Worm (Caenorhabditis elegans): ENCODE results near the gene exl-1.

DNA sequence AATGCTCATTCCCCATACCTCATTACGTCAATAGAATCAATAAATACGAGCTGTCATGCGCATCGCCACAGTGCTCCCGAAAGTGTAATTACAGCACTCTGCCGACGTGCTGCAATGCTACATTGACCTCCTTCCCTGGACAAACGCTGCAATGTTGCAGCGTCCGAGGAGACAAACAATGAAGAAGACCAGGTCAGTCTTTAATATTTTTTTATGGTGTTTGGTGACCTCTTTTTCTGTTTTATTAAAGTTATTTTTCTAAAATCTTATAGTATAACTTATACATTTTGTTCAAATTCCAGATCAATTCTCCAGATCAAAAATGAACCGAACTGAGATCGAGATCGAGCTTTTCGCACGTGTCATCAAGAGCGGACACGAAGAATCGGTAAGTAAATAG lies 31.8 kb downstream of the exl-1 start, which contains the start of gene sdz-26:
- TF ChIP-seq lir-3 (tag; optimal IDR thresholded peaks at IDR 0.05; ENCODE audit: poor library complexity), result no peak
- TF ChIP-seq ama-1 (optimal IDR thresholded peaks at IDR 0.05), result no peak
- no peak for TF ChIP-seq tbx-2 (tag; optimal IDR thresholded peaks at IDR 0.05)
- no peak for TF ChIP-seq lin-35 (GFP tag; optimal IDR thresholded peaks at IDR 0.05)
- no peak for TF ChIP-seq zag-1 (tag; optimal IDR thresholded peaks at IDR 0.05)
- no peak for TF ChIP-seq egl-27 (tag; optimal IDR thresholded peaks at IDR 0.05)
- no peak for TF ChIP-seq nhr-85 (tag)
- TF ChIP-seq nhr-76 (tag; optimal IDR thresholded peaks at IDR 0.05), result no peak
- TF ChIP-seq lsy-2 (tag; optimal IDR thresholded peaks at IDR 0.05), result no peak
- no peak for TF ChIP-seq unc-30 (tag; optimal IDR thresholded peaks at IDR 0.05)
- no peak for TF ChIP-seq Y116A8C.19 (tag; optimal IDR thresholded peaks at IDR 0.05; ENCODE audit: borderline replicate concordance)
- no peak for TF ChIP-seq nhr-19 (GFP tag; conservative IDR thresholded peaks at IDR 0.05)
- no peak for TF ChIP-seq elt-2 (tag; optimal IDR thresholded peaks at IDR 0.05)
- TF ChIP-seq nhr-28 (tag; optimal IDR thresholded peaks at IDR 0.05), result no peak

Measured in whole organism, L1 larva.